Fruit fly (Drosophila melanogaster) whole organism, adult: ENCODE results near the gene car.

Experiments used
- Clk ChIP-seq: fragments of 200-800 bp; sonication (Bioruptor generic); optimal IDR thresholded peaks from 2 replicates; lab custom pipeline; 2017; ENCODE audit warnings: missing biosample characterization, missing genetic modification characterization
- Crg-1 ChIP-seq: fragments of 200-800 bp; sonication (Bioruptor generic); optimal IDR thresholded peaks from 2 replicates; lab custom pipeline; 2016; ENCODE audit warnings: missing biosample characterization, missing genetic modification characterization
- Mnt ChIP-seq: fragments of 200-800 bp; sonication (Bioruptor generic); optimal IDR thresholded peaks from 2 replicates; lab custom pipeline; 2016; ENCODE audit warnings: missing biosample characterization, mild to moderate bottlenecking, missing genetic modification characterization

DNA sequence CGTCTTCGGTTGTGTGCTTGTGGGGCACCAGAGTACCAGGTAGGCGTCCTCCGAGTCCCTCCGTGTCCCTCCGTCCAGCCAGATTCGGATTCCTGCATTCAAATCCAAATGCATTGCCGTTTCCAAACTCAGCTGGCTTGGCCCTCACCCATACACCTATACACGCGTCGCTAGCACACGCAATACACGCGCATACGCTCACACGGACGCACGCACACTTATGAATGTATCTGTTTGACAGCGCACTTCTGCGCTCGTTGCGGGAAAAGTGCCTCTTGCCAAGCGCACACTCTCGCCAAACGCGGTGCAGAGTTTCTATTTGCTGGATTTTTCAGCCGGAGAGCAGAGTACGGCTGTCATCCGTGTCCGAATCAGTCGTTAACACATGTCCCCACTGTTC lies 43.2 kb upstream of the car start:
- TF ChIP-seq Crg-1 (GFP tag; lab: Kevin White, UChicago), result no peak
- no peak for TF ChIP-seq Clk (GFP tag; lab: Kevin White, UChicago)
- peak; percentile 36 for TF ChIP-seq Mnt
